Worm (Caenorhabditis elegans) whole organism, L3 larva: ENCODE measurements around the gene F19D8.2.

Experiments
- R02D3.7 ChIP-seq: fragments of 150-350 bp; optimal IDR thresholded peaks from 2 replicates; lab custom pipeline; 2014; ENCODE audit warnings: missing biosample characterization, missing genetic modification characterization
- ZK546.5 ChIP-seq: sonication (generic microtip); optimal IDR thresholded peaks from 2 replicates; lab custom pipeline; 2017; ENCODE audit warnings: missing biosample characterization, missing genetic modification characterization
- ceh-16 ChIP-seq: sonication (generic microtip); optimal IDR thresholded peaks from 2 replicates; lab custom pipeline; 2017; ENCODE audit warnings: missing biosample characterization, missing genetic modification characterization
- ceh-28 ChIP-seq: fragments of 150-350 bp; optimal IDR thresholded peaks from 2 replicates; lab custom pipeline; 2014; ENCODE audit warnings: missing biosample characterization, missing genetic modification reagents, missing genetic modification characterization
- egl-27 ChIP-seq: sonication (generic microtip); optimal IDR thresholded peaks from 4 replicates; lab custom pipeline; 2017; ENCODE audit warnings: missing biosample characterization, missing genetic modification reagents, missing genetic modification characterization
- egl-5 ChIP-seq: fragments of 150-350 bp; optimal IDR thresholded peaks from 2 replicates; lab custom pipeline; 2017; ENCODE audit warnings: missing biosample characterization, missing genetic modification reagents, missing genetic modification characterization, inconsistent platforms
- elt-1 ChIP-seq: fragments of 150-350 bp; optimal IDR thresholded peaks from 2 replicates; lab custom pipeline; 2014; ENCODE audit warnings: missing biosample characterization, missing genetic modification characterization
- elt-2 ChIP-seq: sonication (generic microtip); optimal IDR thresholded peaks from 2 replicates; lab custom pipeline; 2016; ENCODE audit warnings: missing genetic modification reagents, mild to moderate bottlenecking, missing genetic modification characterization, missing compliant biosample characterization
- elt-3 ChIP-seq, 3 experiments: fragments of 150-350 bp in 1 of 3; sonication (generic microtip) in 2 of 3; optimal IDR thresholded peaks; 2 replicates in 2 of 3; 4 replicates in 1 of 3; lab custom pipeline; 2014 to 2017; ENCODE audit warnings: missing biosample characterization in 3 of 3, missing genetic modification characterization in 3 of 3
- eor-1 ChIP-seq, 2 experiments: fragments of 150-350 bp; optimal IDR thresholded peaks; 2 replicates each; lab custom pipeline; 2014 to 2018; ENCODE audit warnings: missing biosample characterization in 2 of 2, missing genetic modification characterization in 2 of 2
- fkh-10 ChIP-seq: sonication (generic microtip); optimal IDR thresholded peaks from 2 replicates; lab custom pipeline; 2017; ENCODE audit warnings: missing biosample characterization, missing genetic modification reagents, missing genetic modification characterization
- fkh-2 ChIP-seq: fragments of 150-350 bp; optimal IDR thresholded peaks from 2 replicates; lab custom pipeline; 2014; ENCODE audit warnings: missing biosample characterization, missing genetic modification reagents, missing genetic modification characterization
- fos-1 ChIP-seq: fragments of 150-350 bp; optimal IDR thresholded peaks from 2 replicates; lab custom pipeline; 2014; ENCODE audit warnings: missing biosample characterization, missing genetic modification characterization
- hmg-11 ChIP-seq: sonication (generic microtip); optimal IDR thresholded peaks from 2 replicates; lab custom pipeline; 2016; ENCODE audit warnings: missing genetic modification characterization, missing compliant biosample characterization
- jun-1 ChIP-seq: fragments of 150-350 bp; optimal IDR thresholded peaks from 2 replicates; lab custom pipeline; 2014; ENCODE audit warnings: missing biosample characterization, missing genetic modification reagents, missing genetic modification characterization
- lin-15B ChIP-seq: fragments of 150-350 bp; optimal IDR thresholded peaks from 2 replicates; lab custom pipeline; 2014; ENCODE audit warnings: missing biosample characterization, missing genetic modification characterization
- lin-39 ChIP-seq: fragments of 150-350 bp; optimal IDR thresholded peaks from 2 replicates; lab custom pipeline; 2018; ENCODE audit warnings: missing biosample characterization, missing genetic modification reagents, missing genetic modification characterization
- mml-1 ChIP-seq: fragments of 150-350 bp; sonication (generic microtip); optimal IDR thresholded peaks from 3 replicates; lab custom pipeline; 2014; ENCODE audit warnings: missing biosample characterization, missing genetic modification characterization
- nfya-1 ChIP-seq: sonication (generic microtip); optimal IDR thresholded peaks from 2 replicates; lab custom pipeline; 2017; ENCODE audit warnings: missing genetic modification characterization, mild to moderate bottlenecking, missing compliant biosample characterization, antibody characterized with exemption, moderate library complexity; ENCODE audit not compliant: insufficient read depth
- nhr-12 ChIP-seq: fragments of 150-350 bp; optimal IDR thresholded peaks from 2 replicates; lab custom pipeline; 2014; ENCODE audit warnings: missing biosample characterization, missing genetic modification characterization
- nhr-23 ChIP-seq: fragments of 150-350 bp; optimal IDR thresholded peaks from 2 replicates; lab custom pipeline; 2014; ENCODE audit warnings: missing biosample characterization, missing genetic modification reagents, missing genetic modification characterization
- nhr-237 ChIP-seq: fragments of 150-350 bp; optimal IDR thresholded peaks from 2 replicates; lab custom pipeline; 2014; ENCODE audit warnings: missing biosample characterization, missing genetic modification characterization
- nhr-43 ChIP-seq: sonication (generic microtip); optimal IDR thresholded peaks from 2 replicates; lab custom pipeline; 2016; ENCODE audit warnings: mild to moderate bottlenecking, missing genetic modification characterization, missing compliant biosample characterization; ENCODE audit not compliant: poor library complexity, severe bottlenecking
- nhr-67 ChIP-seq: fragments of 150-350 bp; optimal IDR thresholded peaks from 2 replicates; lab custom pipeline; 2014; ENCODE audit warnings: missing biosample characterization, missing genetic modification characterization
- nhr-76 ChIP-seq: fragments of 150-350 bp; sonication (generic microtip); optimal IDR thresholded peaks from 5 replicates; lab custom pipeline; 2014; ENCODE audit warnings: missing biosample characterization, missing genetic modification characterization
- nhr-77 ChIP-seq: fragments of 150-350 bp; optimal IDR thresholded peaks from 2 replicates; lab custom pipeline; 2014; ENCODE audit warnings: missing biosample characterization, missing genetic modification characterization
- pha-4 ChIP-seq: fragments of 150-350 bp; optimal IDR thresholded peaks from 2 replicates; lab custom pipeline; 2014; ENCODE audit warnings: missing biosample characterization, missing genetic modification reagents, missing genetic modification characterization
- pqm-1 ChIP-seq: fragments of 150-350 bp; optimal IDR thresholded peaks from 2 replicates; lab custom pipeline; 2017; ENCODE audit warnings: missing biosample characterization, missing genetic modification characterization, inconsistent platforms
- snpc-4 ChIP-seq: fragments of 150-350 bp; optimal IDR thresholded peaks from 2 replicates; lab custom pipeline; 2014; ENCODE audit warnings: missing biosample characterization, missing genetic modification characterization
- tbx-2 ChIP-seq: sonication (generic microtip); optimal IDR thresholded peaks from 2 replicates; lab custom pipeline; 2016; ENCODE audit warnings: mild to moderate bottlenecking, missing genetic modification characterization, missing compliant biosample characterization
- unc-39 ChIP-seq: sonication (generic microtip); optimal IDR thresholded peaks from 4 replicates; lab custom pipeline; 2017; ENCODE audit warnings: missing biosample characterization, missing genetic modification characterization
- unc-62 ChIP-seq: fragments of 150-350 bp; sonication (generic microtip); optimal IDR thresholded peaks from 4 replicates; lab custom pipeline; 2014; ENCODE audit warnings: missing biosample characterization, missing genetic modification reagents, missing genetic modification characterization
- ztf-11 ChIP-seq: fragments of 150-350 bp; optimal IDR thresholded peaks from 2 replicates; lab custom pipeline; 2014; ENCODE audit warnings: missing biosample characterization, missing genetic modification characterization
- ztf-4 ChIP-seq: fragments of 150-350 bp; optimal IDR thresholded peaks from 2 replicates; lab custom pipeline; 2014; ENCODE audit warnings: missing biosample characterization, missing genetic modification characterization

Gene F19D8.2

ce11 chrX:13881760-13882369, 47.6 kb downstream of the F19D8.2 start:
- no peak for TF ChIP-seq hmg-11
- TF ChIP-seq tbx-2 (tag; lab: Kevin White, UChicago), result no peak
- no peak for TF ChIP-seq nhr-43 (tag; lab: Kevin White, UChicago)
- no peak for TF ChIP-seq fkh-2

- TF ChIP-seq pha-4 (tag; lab: Kevin White, UChicago) (peak; percentile 69), unc-39 (tag; lab: Kevin White, UChicago) (no peak), lin-39 (tag; lab: Kevin White, UChicago) (no peak)
These were observed 48.4 kb downstream of the F19D8.2 start, which contains the start of gene hlb-1 for ce11 chrX:13882639-13883038. TSS of gene hlb-1 (minus strand) at chrX:13882739.

ce11 chrX:13884157-13884556, 49.9 kb downstream of the F19D8.2 start:
- TF ChIP-seq jun-1 (tag; lab: Kevin White, UChicago) (no peak), nfya-1 (no peak), nhr-23 (tag; lab: Kevin White, UChicago) (no peak), pha-4 (tag; lab: Kevin White, UChicago) (no peak), pqm-1 (tag; lab: Kevin White, UChicago) (peak; percentile 5), ztf-11 (tag; lab: Kevin White, UChicago) (no peak), ZK546.5 (no peak), unc-62 (GFP tag; lab: Kevin White, UChicago) (no peak), fos-1 (tag; lab: Kevin White, UChicago) (no peak), fkh-10 (GFP tag; lab: Kevin White, UChicago) (no peak), elt-1 (tag; lab: Kevin White, UChicago) (no peak), R02D3.7 (tag; lab: Kevin White, UChicago) (no peak), elt-2 (peak; percentile 72), nhr-12 (tag; lab: Kevin White, UChicago) (no peak), elt-3 (tag; optimal IDR thresholded peaks at IDR 0.05; lab: Kevin White, UChicago) (no peak), egl-27 (tag; lab: Kevin White, UChicago) (no peak), ztf-4 (no peak), snpc-4 (no peak), mml-1 (tag; lab: Kevin White, UChicago) (no peak), hmg-11 (no peak), egl-5 (tag; lab: Kevin White, UChicago) (peak; percentile 76), nhr-67 (tag; lab: Kevin White, UChicago) (no peak)

ce11 chrX:13885131-13885530, 50.9 kb downstream of the F19D8.2 start:
- no peak for TF ChIP-seq ZK546.5
- TF ChIP-seq nhr-77 (tag; lab: Kevin White, UChicago), result no peak
- no peak for TF ChIP-seq nhr-23 (tag; lab: Kevin White, UChicago)
- TF ChIP-seq R02D3.7 (tag; lab: Kevin White, UChicago), result no peak
- TF ChIP-seq jun-1 (tag; lab: Kevin White, UChicago), result peak; percentile 12
- TF ChIP-seq egl-27 (tag; lab: Kevin White, UChicago), result no peak
- no peak for TF ChIP-seq egl-5 (tag; lab: Kevin White, UChicago)
- TF ChIP-seq pqm-1 (tag; lab: Kevin White, UChicago), result peak; percentile 73
- no peak for TF ChIP-seq snpc-4
- TF ChIP-seq nhr-237 (tag; lab: Kevin White, UChicago), result no peak
- TF ChIP-seq lin-15B (tag; lab: Kevin White, UChicago), result no peak
- TF ChIP-seq pha-4 (tag; lab: Kevin White, UChicago), result peak; percentile 72
- TF ChIP-seq elt-2, result peak; percentile 80
- no peak for TF ChIP-seq ceh-28
- TF ChIP-seq ztf-11 (tag; lab: Kevin White, UChicago), result no peak

- TF ChIP-seq ceh-16 (tag; lab: Kevin White, UChicago) (no peak), nhr-12 (tag; lab: Kevin White, UChicago) (no peak), ZK546.5 (no peak), pqm-1 (tag; lab: Kevin White, UChicago) (no peak), nhr-76 (tag; lab: Kevin White, UChicago) (no peak), eor-1 (tag; optimal IDR thresholded peaks at IDR 0.05; lab: Kevin White, UChicago) (no peak)
These were observed 52.0 kb downstream of the F19D8.2 start for ce11 chrX:13886195-13886594.
